Worm (Caenorhabditis elegans) whole organism, L4 larva: ENCODE measurements around the gene C11H1.7.

ENCODE experiments used
- D1046.2 ChIP-seq: fragments of 200-800 bp; sonication (Bioruptor generic); IDR thresholded peaks from 2 replicates; pipeline ENCODE4 v1.3.6; 2022; ENCODE audit warnings: missing genetic modification characterization, missing compliant biosample characterization
- F37D6.2 ChIP-seq: sonication (generic microtip); optimal IDR thresholded peaks from 2 replicates; lab custom pipeline; 2016; ENCODE audit warnings: mild to moderate bottlenecking, missing genetic modification characterization, missing compliant biosample characterization
- F44E2.7 ChIP-seq: fragments of 200-800 bp; sonication (Bioruptor generic); IDR thresholded peaks from 2 replicates; pipeline ENCODE4 v2.1.2; 2022; ENCODE audit warnings: missing genetic modification characterization, missing compliant biosample characterization
- T26A8.4 ChIP-seq: fragments of 200-800 bp; sonication (Bioruptor generic); IDR thresholded peaks from 2 replicates; pipeline ENCODE4 v1.3.6; 2022; ENCODE audit warnings: missing genetic modification characterization, missing compliant biosample characterization
- Y75B8A.6 ChIP-seq: fragments of 200-800 bp; sonication (Bioruptor generic); IDR thresholded peaks from 2 replicates; pipeline ENCODE4 v1.3.6; 2022; ENCODE audit warnings: missing genetic modification reagents, missing genetic modification characterization, missing compliant biosample characterization
- aha-1 ChIP-seq: fragments of 150-350 bp; peaks from one replicate; lab custom pipeline; 2014; ENCODE audit warnings: missing biosample characterization, missing genetic modification characterization
- ceh-28 ChIP-seq: fragments of 150-350 bp; optimal IDR thresholded peaks from 2 replicates; lab custom pipeline; 2014; ENCODE audit warnings: missing biosample characterization, missing genetic modification reagents, missing genetic modification characterization
- ceh-32 ChIP-seq: sonication (generic microtip); optimal IDR thresholded peaks from 2 replicates; lab custom pipeline; 2016; ENCODE audit warnings: mild to moderate bottlenecking, missing genetic modification characterization, missing compliant biosample characterization; ENCODE audit not compliant: poor library complexity
- ceh-82 ChIP-seq: sonication (generic microtip); optimal IDR thresholded peaks from 2 replicates; lab custom pipeline; 2017; ENCODE audit warnings: missing biosample characterization, missing genetic modification characterization
- cey-2 ChIP-seq: sonication (generic microtip); optimal IDR thresholded peaks from 3 replicates; lab custom pipeline; 2017; ENCODE audit warnings: missing genetic modification characterization, mild to moderate bottlenecking, missing compliant biosample characterization, antibody characterized with exemption, borderline replicate concordance; ENCODE audit not compliant: insufficient read depth
- ctbp-1 ChIP-seq: fragments of 200-800 bp; sonication (Bioruptor generic); IDR thresholded peaks from 2 replicates; pipeline ENCODE4 v1.3.6; 2022; ENCODE audit warnings: missing genetic modification reagents, missing genetic modification characterization, missing compliant biosample characterization
- daf-12 ChIP-seq: fragments of 150-350 bp; optimal IDR thresholded peaks from 2 replicates; lab custom pipeline; 2014; ENCODE audit warnings: missing biosample characterization, missing genetic modification reagents, missing genetic modification characterization
- daf-16 ChIP-seq, 3 experiments: sonication (generic microtip); optimal IDR thresholded peaks; 2 replicates each; lab custom pipeline; 2016 to 2017; ENCODE audit warnings: missing genetic modification characterization in 3 of 3, missing genetic modification reagents in 3 of 3, mild to moderate bottlenecking in 2 of 3, missing compliant biosample characterization in 2 of 3, missing biosample characterization in 1 of 3, moderate library complexity in 1 of 3
- daf-19 ChIP-seq: fragments of 200-800 bp; sonication (Bioruptor generic); conservative IDR thresholded peaks from 2 replicates; pipeline ENCODE4 v1.3.6; 2022; ENCODE audit warnings: missing genetic modification characterization, missing compliant biosample characterization
- dmd-6 ChIP-seq: fragments of 200-800 bp; sonication (Bioruptor generic); IDR thresholded peaks from 2 replicates; pipeline ENCODE4 v1.3.6; 2022; ENCODE audit warnings: missing genetic modification reagents, missing genetic modification characterization, missing compliant biosample characterization
- dpl-1 ChIP-seq: fragments of 150-350 bp; optimal IDR thresholded peaks from 2 replicates; lab custom pipeline; 2014; ENCODE audit warnings: missing biosample characterization, missing genetic modification reagents, missing genetic modification characterization
- duxl-1 ChIP-seq: sonication (generic microtip); optimal IDR thresholded peaks from 2 replicates; lab custom pipeline; 2016; ENCODE audit warnings: mild to moderate bottlenecking, missing genetic modification characterization, moderate library complexity, missing compliant biosample characterization; ENCODE audit not compliant: poor library complexity
- dve-1 ChIP-seq: sonication (generic microtip); optimal IDR thresholded peaks from 2 replicates; lab custom pipeline; 2017; ENCODE audit warnings: antibody characterized with exemption, mild to moderate bottlenecking, missing genetic modification characterization, missing compliant biosample characterization; ENCODE audit not compliant: insufficient read depth
- egl-27 ChIP-seq: sonication (generic microtip); optimal IDR thresholded peaks from 3 replicates; lab custom pipeline; 2017; ENCODE audit warnings: missing biosample characterization, missing genetic modification reagents, missing genetic modification characterization
- fkh-10 ChIP-seq: fragments of 150-350 bp; optimal IDR thresholded peaks from 2 replicates; lab custom pipeline; 2014; ENCODE audit warnings: missing biosample characterization, missing genetic modification reagents, missing genetic modification characterization
- hlh-30 ChIP-seq: sonication (generic microtip); optimal IDR thresholded peaks from 2 replicates; lab custom pipeline; 2017; ENCODE audit warnings: antibody characterized with exemption, mild to moderate bottlenecking, missing genetic modification characterization, missing compliant biosample characterization; ENCODE audit not compliant: insufficient read depth
- hmg-1.1 ChIP-seq: fragments of 200-800 bp; sonication (Bioruptor generic); IDR thresholded peaks from 2 replicates; pipeline ENCODE4 v1.3.6; 2022; ENCODE audit warnings: missing genetic modification reagents, missing genetic modification characterization, missing compliant biosample characterization
- lim-7 ChIP-seq: fragments of 200-800 bp; sonication (Bioruptor generic); IDR thresholded peaks from 2 replicates; pipeline ENCODE4 v1.3.6; 2022; ENCODE audit warnings: missing genetic modification characterization, missing compliant biosample characterization
- lin-38 ChIP-seq: fragments of 200-800 bp; sonication (Bioruptor generic); IDR thresholded peaks from 2 replicates; pipeline ENCODE4 v1.3.6; 2022; ENCODE audit warnings: missing genetic modification reagents, missing genetic modification characterization, missing compliant biosample characterization
- madf-5 ChIP-seq, 2 experiments: fragments of 200-800 bp; sonication (Bioruptor generic); IDR thresholded peaks; 2 replicates each; pipeline ENCODE4 v1.3.6; 2022; ENCODE audit warnings: missing compliant biosample characterization in 2 of 2, missing genetic modification characterization in 2 of 2
- madf-9 ChIP-seq: fragments of 200-800 bp; sonication (Bioruptor generic); conservative IDR thresholded peaks from 2 replicates; pipeline ENCODE4 v1.3.6; 2022; ENCODE audit warnings: missing genetic modification reagents, missing genetic modification characterization, missing compliant biosample characterization
- mdl-1 ChIP-seq, 2 experiments: fragments of 150-350 bp in 1 of 2; sonication (generic microtip) in 1 of 2; optimal IDR thresholded peaks; 2 replicates each; lab custom pipeline; 2014 to 2017; ENCODE audit warnings: missing biosample characterization in 2 of 2, missing genetic modification characterization in 2 of 2
- mxl-3 ChIP-seq: fragments of 200-800 bp; sonication (Bioruptor generic); optimal IDR thresholded peaks from 2 replicates; lab custom pipeline; 2018; ENCODE audit warnings: mild to moderate bottlenecking, missing genetic modification characterization, missing compliant biosample characterization
- nhr-10 ChIP-seq: fragments of 150-350 bp; optimal IDR thresholded peaks from 2 replicates; lab custom pipeline; 2014; ENCODE audit warnings: missing biosample characterization, missing genetic modification characterization
- nhr-102 ChIP-seq: sonication (generic microtip); optimal IDR thresholded peaks from 2 replicates; lab custom pipeline; 2016; ENCODE audit warnings: mild to moderate bottlenecking, missing genetic modification characterization, moderate library complexity, missing compliant biosample characterization
- nhr-11 ChIP-seq: fragments of 150-350 bp; optimal IDR thresholded peaks from 2 replicates; lab custom pipeline; 2014; ENCODE audit warnings: missing biosample characterization, missing genetic modification characterization
- nhr-48 ChIP-seq: sonication (generic microtip); optimal IDR thresholded peaks from 2 replicates; lab custom pipeline; 2016; ENCODE audit warnings: mild to moderate bottlenecking, missing genetic modification characterization, missing compliant biosample characterization
- set-16 ChIP-seq: fragments of 200-800 bp; sonication (Bioruptor generic); IDR thresholded peaks from 2 replicates; pipeline ENCODE4 v1.3.6; 2022; ENCODE audit warnings: missing genetic modification reagents, missing genetic modification characterization, missing compliant biosample characterization
- snpc-1.2 ChIP-seq: fragments of 200-800 bp; sonication (Bioruptor generic); IDR thresholded peaks from 2 replicates; pipeline ENCODE4 v1.3.6; 2022; ENCODE audit warnings: missing genetic modification reagents, missing genetic modification characterization, missing compliant biosample characterization
- unc-39 ChIP-seq: sonication (generic microtip); optimal IDR thresholded peaks from 2 replicates; lab custom pipeline; 2017; ENCODE audit warnings: missing biosample characterization, missing genetic modification characterization
- unc-62 ChIP-seq, 3 experiments: fragments of 150-350 bp in 1 of 3; sonication (generic microtip); optimal IDR thresholded peaks in 2 of 3; peaks in 1 of 3; 1 replicate in 1 of 3; 2 replicates in 2 of 3; lab custom pipeline; 2014 to 2017; ENCODE audit warnings: missing biosample characterization in 3 of 3, missing genetic modification characterization in 3 of 3, missing genetic modification reagents in 3 of 3, missing genotype in 1 of 3
- vab-7 ChIP-seq: fragments of 200-800 bp; sonication (Bioruptor generic); IDR thresholded peaks from 2 replicates; pipeline ENCODE4 v1.3.6; 2022; ENCODE audit warnings: missing genetic modification reagents, missing genetic modification characterization, missing compliant biosample characterization
- zfp-2 ChIP-seq: sonication (generic microtip); optimal IDR thresholded peaks from 2 replicates; lab custom pipeline; 2016; ENCODE audit warnings: mild to moderate bottlenecking, missing genetic modification characterization, missing compliant biosample characterization
- zip-2 ChIP-seq: fragments of 150-350 bp; optimal IDR thresholded peaks from 2 replicates; lab custom pipeline; 2014; ENCODE audit warnings: missing biosample characterization, missing genetic modification characterization
- ztf-7 ChIP-seq: fragments of 150-350 bp; optimal IDR thresholded peaks from 2 replicates; lab custom pipeline; 2014; ENCODE audit warnings: missing biosample characterization, missing genetic modification characterization

Gene C11H1.7

ce11 chrX:14297209-14297608 is 30.0 kb upstream of the C11H1.7 start (continued):
- TF ChIP-seq mdl-1 (tag; optimal IDR thresholded peaks at IDR 0.05; lab: Kevin White, UChicago) = peak; percentile 14 to 60
- TF ChIP-seq dpl-1 (GFP tag; lab: Kevin White, UChicago) = peak; percentile 61
- peak; percentile 39 for TF ChIP-seq mxl-3 (GFP tag; lab: Kevin White, UChicago)
- peak; percentile 83 for TF ChIP-seq ceh-28 (tag; lab: Kevin White, UChicago)
- TF ChIP-seq lim-7 (GFP tag; lab: Robert Waterston, UW) = peak; percentile 46; the same call in 1 of the 2 replicates
- no peak for TF ChIP-seq egl-27 (tag; lab: Kevin White, UChicago)
- TF ChIP-seq hlh-30 = peak; percentile 74
- TF ChIP-seq lin-38 (GFP tag; lab: Robert Waterston, UW) = no peak
- TF ChIP-seq ceh-82 (tag; lab: Kevin White, UChicago) = no peak
- peak in 1 of 2 experiments; percentile 40 for TF ChIP-seq daf-16 (GFP tag; optimal IDR thresholded peaks at IDR 0.05; lab: Kevin White, UChicago)
- peak; percentile 68 for TF ChIP-seq daf-16 (tag; optimal IDR thresholded peaks at IDR 0.05; lab: Kevin White, UChicago)
- TF ChIP-seq dmd-6 (GFP tag; lab: Robert Waterston, UW) = peak; percentile 65
- TF ChIP-seq D1046.2 (GFP tag; lab: Robert Waterston, UW) = no peak
- TF ChIP-seq F37D6.2 = peak; percentile 43
- no peak for TF ChIP-seq cey-2
- peak; percentile 50; the same call in 1 of the 2 replicates for TF ChIP-seq snpc-1.2 (GFP tag; lab: Robert Waterston, UW)
- TF ChIP-seq hmg-1.1 (GFP tag; lab: Robert Waterston, UW) = peak; percentile 73
- TF ChIP-seq fkh-10 (GFP tag; lab: Kevin White, UChicago) = peak; percentile 66
- no peak for TF ChIP-seq Y75B8A.6 (GFP tag; lab: Robert Waterston, UW)
- TF ChIP-seq set-16 = peak; percentile 67
- TF ChIP-seq madf-5 (GFP tag; IDR thresholded peaks at IDR 0.05; lab: Robert Waterston, UW) = 0 out of 4 replicates have a peak, but pooled peaks of 1 of the 2 experiments have one; percentile 48
- TF ChIP-seq nhr-102 (tag; lab: Kevin White, UChicago) = peak; percentile 39
- TF ChIP-seq nhr-11 (tag; lab: Kevin White, UChicago) = peak; percentile 59
- peak; percentile 37 for TF ChIP-seq nhr-48 (tag; lab: Kevin White, UChicago)
- no peak for TF ChIP-seq daf-19 (GFP tag; lab: Robert Waterston, UW)
- TF ChIP-seq ceh-32 (tag; lab: Kevin White, UChicago) = no peak

- no peak for TF ChIP-seq ceh-82 (tag; lab: Kevin White, UChicago)
- no peak for TF ChIP-seq daf-16 (GFP tag; optimal IDR thresholded peaks at IDR 0.05; lab: Kevin White, UChicago)
- TF ChIP-seq daf-16 (tag; optimal IDR thresholded peaks at IDR 0.05; lab: Kevin White, UChicago) = no peak
- TF ChIP-seq unc-62 (GFP tag; optimal IDR thresholded peaks at IDR 0.05 in 1 of 2; lab: Kevin White, UChicago) = peak in 1 of 2 experiments; percentile 37
- no peak for TF ChIP-seq unc-62 (tag; optimal IDR thresholded peaks at IDR 0.05; lab: Kevin White, UChicago)
These were observed 24.1 kb upstream of the C11H1.7 start, which contains the start of gene C11H1.5 for ce11 chrX:14303078-14303477. Gene C11H1.5 (minus strand): TSS chrX:14303178.

- TF ChIP-seq ceh-82 (tag; lab: Kevin White, UChicago) = no peak
- TF ChIP-seq aha-1 = peak; percentile 51
- no peak for TF ChIP-seq nhr-102 (tag; lab: Kevin White, UChicago)
These were observed 19.5 kb upstream of the C11H1.7 start, which contains the start of gene gphr-2 for ce11 chrX:14307667-14308066. Gene gphr-2 (minus strand): TSS chrX:14307767.

- TF ChIP-seq unc-62 (GFP tag; optimal IDR thresholded peaks at IDR 0.05 in 1 of 2; lab: Kevin White, UChicago) = peak in 1 of 2 experiments; percentile 92
- no peak for TF ChIP-seq unc-62 (tag; optimal IDR thresholded peaks at IDR 0.05; lab: Kevin White, UChicago)
- TF ChIP-seq madf-9 (GFP tag; lab: Robert Waterston, UW) = no peak
These were observed 17.6 kb upstream of the C11H1.7 start for ce11 chrX:14309656-14310055.

DNA sequence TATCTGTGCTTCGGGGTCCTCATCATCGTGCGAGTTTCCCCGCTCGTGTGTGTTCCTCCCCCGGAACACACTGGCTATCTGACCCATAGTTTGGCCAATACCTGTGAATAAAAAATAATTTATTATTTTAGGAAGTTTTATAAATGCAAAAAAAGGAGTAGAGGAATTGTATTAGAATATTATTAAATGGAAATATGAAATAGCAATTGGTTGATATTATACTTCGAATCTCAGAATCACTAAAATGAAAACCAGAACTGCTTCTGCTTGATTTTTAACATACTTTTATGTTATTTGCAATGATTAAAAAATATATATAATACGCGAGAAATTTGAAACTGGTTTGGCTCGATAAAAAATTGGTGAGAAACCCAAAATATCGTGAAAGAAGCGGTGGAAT is 15.6 kb upstream of the C11H1.7 start, which contains the start of gene mgrn-1:
Gene mgrn-1 (minus strand): TSS at position 101 of the 400 bp plus-strand sequence.
- TF ChIP-seq lin-38 (GFP tag; lab: Robert Waterston, UW) (no peak), mdl-1 (tag; optimal IDR thresholded peaks at IDR 0.05; lab: Kevin White, UChicago) (no peak), zip-2 (no peak), zfp-2 (tag; lab: Kevin White, UChicago) (no peak), ztf-7 (no peak), dve-1 (tag; lab: Kevin White, UChicago) (no peak), ctbp-1 (GFP tag; lab: Robert Waterston, UW) (no peak), daf-19 (GFP tag; lab: Robert Waterston, UW) (no peak), F44E2.7 (GFP tag; lab: Robert Waterston, UW) (no peak), unc-39 (tag; lab: Kevin White, UChicago) (no peak), duxl-1 (no peak), nhr-10 (no peak), daf-16 (GFP tag; optimal IDR thresholded peaks at IDR 0.05; lab: Kevin White, UChicago) (no peak), daf-16 (tag; optimal IDR thresholded peaks at IDR 0.05; lab: Kevin White, UChicago) (no peak), egl-27 (tag; lab: Kevin White, UChicago) (no peak), vab-7 (GFP tag; lab: Robert Waterston, UW) (no peak), daf-12 (tag; lab: Kevin White, UChicago) (no peak), nhr-11 (tag; lab: Kevin White, UChicago) (no peak), T26A8.4 (no peak)
